Worm (Caenorhabditis elegans) whole organism, midembryonic: Measurements from ENCODE around the gene byn-1.

Experiments
- T22C8.4 ChIP-seq: fragments of 200-800 bp; sonication (Bioruptor generic); IDR thresholded peaks from 2 replicates; pipeline ENCODE4 v1.3.6; 2022; ENCODE audit warnings: missing genetic modification characterization, missing compliant biosample characterization
- cog-1 ChIP-seq: sonication (generic microtip); optimal IDR thresholded peaks from 2 replicates; lab custom pipeline; 2016; ENCODE audit warnings: missing genetic modification characterization, missing compliant biosample characterization
- flt-1 ChIP-seq: fragments of 200-800 bp; sonication (Bioruptor generic); IDR thresholded peaks from 2 replicates; pipeline ENCODE4 v1.3.6; 2022; ENCODE audit warnings: missing genetic modification characterization, missing compliant biosample characterization
- klf-2 ChIP-seq: fragments of 200-800 bp; sonication (Bioruptor generic); conservative IDR thresholded peaks from 2 replicates; pipeline ENCODE4 v1.3.6; 2022; ENCODE audit warnings: missing genetic modification reagents, missing genetic modification characterization, missing compliant biosample characterization
- med-1 ChIP-seq: sonication (generic microtip); optimal IDR thresholded peaks from 2 replicates; lab custom pipeline; 2017; ENCODE audit warnings: missing genetic modification characterization, mild to moderate bottlenecking, missing compliant biosample characterization, antibody characterized with exemption, missing genetic modification reagents; ENCODE audit not compliant: insufficient read depth
- ref-1 ChIP-seq: fragments of 200-800 bp; sonication (Bioruptor generic); conservative IDR thresholded peaks from 2 replicates; pipeline ENCODE4 v1.3.6; 2022; ENCODE audit warnings: missing genetic modification reagents, missing genetic modification characterization, missing compliant biosample characterization
- tab-1 ChIP-seq: fragments of 200-800 bp; sonication (Bioruptor generic); IDR thresholded peaks from 2 replicates; pipeline ENCODE4 v1.3.6; 2022; ENCODE audit warnings: missing genetic modification characterization, missing compliant biosample characterization
- ztf-23 ChIP-seq: fragments of 200-800 bp; sonication (Bioruptor generic); IDR thresholded peaks from 2 replicates; pipeline ENCODE4 v1.3.6; 2022; ENCODE audit warnings: missing genetic modification reagents, missing genetic modification characterization, missing compliant biosample characterization
- ztf-29 ChIP-seq: fragments of 200-800 bp; sonication (Bioruptor generic); IDR thresholded peaks from 2 replicates; pipeline ENCODE4 v1.3.6; 2022; ENCODE audit warnings: missing genetic modification reagents, missing genetic modification characterization, missing compliant biosample characterization

Gene byn-1

DNA sequence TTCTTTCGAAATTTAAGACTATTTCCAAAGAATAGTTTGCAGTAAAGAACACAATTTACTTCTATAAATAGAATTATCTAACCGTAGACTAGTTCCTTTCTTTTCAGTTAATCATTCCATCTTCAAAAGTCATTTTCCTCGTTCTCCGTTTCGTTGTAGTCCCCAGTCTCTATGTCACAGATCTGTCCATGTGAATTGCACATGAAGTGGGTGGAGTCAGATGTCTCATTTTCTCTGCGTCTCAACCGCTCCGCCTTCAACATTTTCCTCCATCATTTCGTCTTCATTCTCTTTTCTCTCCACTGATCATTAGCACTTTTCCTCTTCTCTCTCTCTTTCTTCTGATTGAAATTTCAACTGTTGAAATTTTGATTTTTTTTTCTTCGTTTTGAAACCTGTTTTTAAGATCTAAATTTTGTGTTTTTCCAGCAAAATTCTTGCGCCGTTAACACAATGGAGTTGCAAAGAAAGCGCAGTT lies 34.2 kb upstream of the byn-1 start, which contains the start of gene T07E3.4:
Gene T07E3.4 (plus strand): TSS at position 428 of the 478 bp plus-strand sequence.
- TF ChIP-seq klf-2 (no peak), T22C8.4 (GFP tag; lab: Robert Waterston, UW) (no peak), med-1 (GFP tag; lab: Kevin White, UChicago) (no peak), tab-1 (no peak), flt-1 (GFP tag; lab: Robert Waterston, UW) (no peak), ztf-29 (GFP tag; lab: Robert Waterston, UW) (no peak), ztf-23 (GFP tag; lab: Robert Waterston, UW) (no peak), ref-1 (GFP tag; lab: Robert Waterston, UW) (no peak), cog-1 (tag; lab: Kevin White, UChicago) (no peak)

DNA sequence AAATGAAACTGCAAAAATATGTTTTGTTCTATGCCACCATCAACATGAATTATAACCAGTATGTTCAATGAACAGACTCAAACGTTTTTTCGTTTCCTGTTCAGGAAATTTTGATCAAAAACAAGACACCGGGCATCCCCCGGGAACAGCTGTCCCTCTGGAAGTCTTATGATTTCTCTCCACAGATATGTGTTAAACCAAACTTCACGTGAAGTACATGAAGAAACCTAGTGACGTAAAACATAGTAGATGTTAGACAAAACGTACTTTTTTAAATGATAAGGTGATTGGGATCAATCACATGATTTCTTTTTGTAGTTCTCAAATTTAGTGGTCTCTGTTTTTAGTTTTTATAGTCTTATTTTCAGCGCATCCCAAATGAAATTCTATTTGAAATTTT lies 33.3 kb upstream of the byn-1 start:
- TF ChIP-seq ztf-23 (GFP tag; lab: Robert Waterston, UW) (no peak), med-1 (GFP tag; lab: Kevin White, UChicago) (no peak), ref-1 (GFP tag; lab: Robert Waterston, UW) (no peak)

DNA sequence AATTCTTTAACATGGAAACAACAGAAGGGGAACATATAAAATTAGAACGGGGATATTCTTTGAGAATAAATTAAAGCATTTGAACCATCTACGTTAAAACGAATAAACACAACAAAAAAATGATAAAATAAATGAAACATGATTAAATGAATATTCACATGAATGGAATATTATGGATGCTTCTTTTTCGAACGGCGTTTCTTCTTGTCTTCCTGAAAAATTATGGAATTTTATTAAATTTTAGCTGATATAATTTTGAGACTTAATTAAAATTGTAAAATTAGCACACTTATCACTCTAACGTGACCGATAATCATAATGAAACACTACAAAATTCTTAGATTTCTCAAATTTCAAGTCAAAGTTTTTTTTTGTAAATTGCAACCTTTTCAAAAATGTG lies 31.2 kb upstream of the byn-1 start:
- TF ChIP-seq cog-1 (tag; lab: Kevin White, UChicago) (no peak), ref-1 (GFP tag; lab: Robert Waterston, UW) (no peak), ztf-23 (GFP tag; lab: Robert Waterston, UW) (no peak), T22C8.4 (GFP tag; lab: Robert Waterston, UW) (no peak), med-1 (GFP tag; lab: Kevin White, UChicago) (no peak), tab-1 (no peak), klf-2 (no peak), ztf-29 (GFP tag; lab: Robert Waterston, UW) (no peak), flt-1 (GFP tag; lab: Robert Waterston, UW) (no peak)

DNA sequence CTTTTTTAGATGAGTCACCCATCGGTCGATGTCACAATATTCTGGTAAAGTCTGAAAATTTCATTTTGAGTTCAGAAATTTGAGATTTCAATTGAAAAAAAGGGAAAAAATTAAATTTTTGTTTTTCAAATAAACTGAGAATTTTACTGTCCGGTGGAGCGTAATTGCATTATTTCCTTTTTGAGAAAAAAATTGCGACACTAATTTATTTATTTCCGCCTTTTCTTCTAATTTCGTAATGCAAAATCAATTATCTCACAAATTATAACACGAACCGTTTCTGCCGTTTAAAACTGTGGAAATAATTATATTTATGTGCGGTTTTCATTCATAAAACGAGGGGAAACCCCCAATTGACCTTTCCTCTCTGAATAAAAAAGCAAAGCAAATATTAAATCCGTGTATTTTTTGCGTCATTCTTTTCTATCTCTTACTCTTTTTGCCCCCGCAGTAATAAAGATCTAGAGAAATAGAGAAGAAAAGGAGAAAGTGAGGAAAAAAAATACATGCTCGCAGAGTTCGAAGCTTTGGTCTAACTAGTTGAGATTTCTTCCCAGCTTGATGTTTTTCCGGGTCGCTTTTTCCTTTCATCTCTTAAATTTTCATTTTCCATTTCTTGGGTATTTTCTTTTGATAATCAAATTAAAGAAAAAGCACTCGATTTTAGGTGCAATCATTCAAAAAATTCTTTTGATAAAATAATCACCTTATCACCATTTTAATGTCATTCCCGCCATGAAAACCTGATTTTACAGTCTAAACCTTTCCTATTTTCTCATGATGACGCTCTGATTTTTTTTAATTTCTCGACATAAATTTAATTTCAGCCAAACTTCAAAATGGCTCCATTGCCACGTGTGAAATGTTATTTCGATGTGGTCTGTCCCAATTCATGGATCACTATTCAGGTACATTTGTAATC lies 28.5 kb upstream of the byn-1 start, which contains the start of the genes brc-2 and T07E3.3:
Gene brc-2 (minus strand): TSS at position 51 of the 922 bp plus-strand sequence.
Gene T07E3.3 (plus strand): TSS at position 822 of the 922 bp plus-strand sequence.
- TF ChIP-seq cog-1 (tag; lab: Kevin White, UChicago) (no peak), klf-2 (no peak), flt-1 (GFP tag; lab: Robert Waterston, UW) (no peak)

DNA sequence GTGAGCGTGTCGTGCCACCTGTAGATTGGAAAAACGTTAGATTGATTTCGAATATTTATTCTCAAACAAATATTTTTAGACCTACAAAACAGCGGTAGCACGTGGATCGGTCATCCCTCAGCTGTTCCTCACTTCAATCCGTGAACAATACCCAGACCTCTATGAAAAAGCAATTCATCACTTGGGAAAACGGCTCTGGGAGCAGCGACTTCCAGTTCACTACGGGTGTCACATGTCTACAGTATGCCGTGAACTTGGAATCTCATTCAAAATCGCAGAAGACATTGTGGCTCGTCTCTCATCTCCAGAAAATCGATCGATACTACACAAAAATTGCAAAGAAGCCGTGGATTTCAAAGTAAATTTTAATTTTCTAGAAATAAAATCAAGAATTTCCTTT lies 27.3 kb upstream of the byn-1 start:
- TF ChIP-seq ztf-23 (GFP tag; lab: Robert Waterston, UW) (no peak), klf-2 (no peak), flt-1 (GFP tag; lab: Robert Waterston, UW) (no peak)

DNA sequence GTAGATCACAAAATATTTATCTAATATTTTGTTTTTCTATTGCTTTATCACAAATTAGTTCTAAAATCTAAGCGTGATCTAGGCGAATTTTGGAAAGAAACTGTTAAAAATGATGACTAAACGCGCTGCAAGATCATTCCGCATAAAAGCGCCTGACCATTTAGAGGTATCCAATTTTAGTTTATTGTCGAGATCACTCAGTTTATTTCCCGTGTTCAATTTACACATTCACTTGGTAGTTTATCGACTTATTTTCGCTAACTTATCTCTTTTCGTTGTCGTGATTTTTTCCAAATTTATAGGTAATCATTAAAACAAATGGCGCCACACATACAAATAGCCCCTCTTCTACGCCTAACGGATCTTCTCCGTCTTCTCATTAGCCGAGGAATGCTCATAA lies 25.4 kb upstream of the byn-1 start, which contains the start of gene T07E3.2:
Gene T07E3.2 (plus strand): TSS at position 301 of the 400 bp plus-strand sequence.
- TF ChIP-seq T22C8.4 (GFP tag; lab: Robert Waterston, UW) (no peak), tab-1 (no peak), cog-1 (tag; lab: Kevin White, UChicago) (no peak), klf-2 (no peak), ztf-29 (GFP tag; lab: Robert Waterston, UW) (no peak), ref-1 (GFP tag; lab: Robert Waterston, UW) (no peak), ztf-23 (GFP tag; lab: Robert Waterston, UW) (no peak), flt-1 (GFP tag; lab: Robert Waterston, UW) (no peak), med-1 (GFP tag; lab: Kevin White, UChicago) (no peak)

DNA sequence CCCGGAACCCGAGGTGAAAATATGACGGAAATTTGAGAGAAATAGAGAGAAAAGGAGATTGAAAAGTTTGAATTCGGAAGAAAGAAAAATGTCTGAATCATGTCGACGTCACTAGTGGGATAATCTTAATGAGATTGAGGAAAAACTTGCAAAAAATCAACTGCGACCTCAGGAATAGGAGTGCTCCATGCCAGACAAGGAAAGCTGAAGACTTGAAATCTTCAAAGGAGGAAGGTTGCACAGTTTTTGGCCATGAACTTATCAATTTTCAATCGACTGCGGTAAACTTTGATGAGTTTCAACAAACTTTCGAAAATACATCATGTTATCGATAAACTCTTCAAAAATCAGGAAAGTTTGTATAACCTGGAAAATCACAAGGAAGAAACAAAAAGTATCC lies 19.4 kb upstream of the byn-1 start, which contains the start of gene pdf-1:
Gene pdf-1 (minus strand): TSS at position 101 of the 400 bp plus-strand sequence.
- TF ChIP-seq flt-1 (GFP tag; lab: Robert Waterston, UW) (no peak), cog-1 (tag; lab: Kevin White, UChicago) (no peak), med-1 (GFP tag; lab: Kevin White, UChicago) (no peak), tab-1 (no peak), ref-1 (GFP tag; lab: Robert Waterston, UW) (no peak), ztf-23 (GFP tag; lab: Robert Waterston, UW) (no peak), klf-2 (no peak), ztf-29 (GFP tag; lab: Robert Waterston, UW) (no peak), T22C8.4 (GFP tag; lab: Robert Waterston, UW) (no peak)

DNA sequence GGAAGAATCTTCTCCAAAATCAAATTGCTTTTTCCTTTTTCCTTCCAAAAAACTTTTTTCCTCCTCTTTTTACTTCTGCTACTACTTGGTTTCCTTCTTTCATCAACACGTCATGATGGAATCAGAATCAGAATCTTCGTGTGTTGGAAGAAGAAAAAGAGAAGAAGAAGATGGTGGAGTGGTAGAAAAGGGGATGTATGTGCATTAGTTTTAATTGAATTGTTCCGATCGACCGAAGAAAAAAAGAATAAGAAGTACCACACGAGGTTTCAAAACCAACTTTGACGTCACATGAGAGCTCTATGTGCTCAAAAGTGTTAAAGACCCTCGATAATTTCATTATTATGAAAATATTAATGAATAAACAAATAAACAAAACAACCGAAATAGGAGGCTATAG lies 17.0 kb upstream of the byn-1 start:
- TF ChIP-seq T22C8.4 (GFP tag; lab: Robert Waterston, UW) (no peak), ztf-29 (GFP tag; lab: Robert Waterston, UW) (no peak), med-1 (GFP tag; lab: Kevin White, UChicago) (no peak), klf-2 (no peak), ref-1 (GFP tag; lab: Robert Waterston, UW) (no peak), tab-1 (no peak), flt-1 (GFP tag; lab: Robert Waterston, UW) (no peak), cog-1 (tag; lab: Kevin White, UChicago) (no peak), ztf-23 (GFP tag; lab: Robert Waterston, UW) (no peak)

DNA sequence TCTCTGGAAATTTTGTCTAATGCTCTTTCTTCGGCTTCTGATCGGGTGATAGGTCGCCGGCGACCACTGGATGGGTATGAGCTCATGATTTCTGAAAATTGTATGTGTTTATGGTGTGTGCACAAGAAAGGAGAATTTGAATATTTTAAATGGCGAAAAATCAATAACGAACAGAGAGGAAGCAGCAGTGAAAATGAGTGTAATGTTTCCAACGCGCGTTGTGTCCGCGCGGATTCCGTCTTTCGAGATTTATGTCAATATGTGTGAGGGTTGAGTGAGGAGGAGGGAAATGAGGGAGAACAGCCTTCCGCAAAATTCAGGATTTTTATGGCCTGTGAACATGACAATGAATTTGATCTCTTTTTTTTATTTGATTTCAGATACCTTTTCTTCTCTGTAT lies 3.1 kb upstream of the byn-1 start, which contains the start of gene flap-1:
Gene flap-1 (minus strand): TSS at position 101 of the 400 bp plus-strand sequence.
- TF ChIP-seq ztf-29 (GFP tag; lab: Robert Waterston, UW): no peak
- peak; percentile 25; the same call in 1 of the 2 replicates for TF ChIP-seq T22C8.4 (GFP tag; lab: Robert Waterston, UW)
- no peak for TF ChIP-seq klf-2
- no peak for TF ChIP-seq cog-1 (tag; lab: Kevin White, UChicago)
- TF ChIP-seq flt-1 (GFP tag; lab: Robert Waterston, UW): no peak
- no peak for TF ChIP-seq ref-1 (GFP tag; lab: Robert Waterston, UW)
